Worm (Caenorhabditis elegans): ENCODE measurements around the gene hrpu-1.

DNA sequence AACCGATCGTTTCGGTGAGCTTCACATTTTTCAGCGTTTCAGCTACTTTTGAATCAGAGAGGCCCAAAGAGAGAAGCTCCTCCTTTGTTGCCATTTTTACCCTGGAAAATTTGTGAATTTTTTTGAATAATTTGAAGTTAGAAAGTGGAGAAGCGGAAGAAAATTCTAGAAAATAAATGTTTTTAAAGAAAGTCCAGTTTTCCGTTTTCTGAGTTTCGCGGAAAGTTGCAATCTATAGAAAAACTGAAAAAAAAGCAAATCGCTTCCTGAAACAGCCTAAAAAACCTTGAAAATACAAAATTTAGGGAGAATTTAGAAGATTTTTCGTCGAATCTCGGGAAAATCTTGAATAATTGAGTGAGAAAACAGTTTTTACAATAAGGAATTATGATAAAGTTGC lies 26.3 kb upstream of the hrpu-1 start, which contains the start of gene qars-1:
- TF ChIP-seq nhr-76 (tag; optimal IDR thresholded peaks at IDR 0.05) (no peak), tbx-2 (tag; optimal IDR thresholded peaks at IDR 0.05) (no peak), nhr-12 (tag; optimal IDR thresholded peaks at IDR 0.05) (no peak), nhr-77 (tag; optimal IDR thresholded peaks at IDR 0.05) (no peak), nhr-28 (tag; optimal IDR thresholded peaks at IDR 0.05) (no peak), elt-1 (tag; optimal IDR thresholded peaks at IDR 0.05) (no peak), unc-62 (GFP tag; optimal IDR thresholded peaks at IDR 0.05) (no peak), ztf-4 (tag; optimal IDR thresholded peaks at IDR 0.05) (no peak), skn-1 (tag; optimal IDR thresholded peaks at IDR 0.05) (no peak), zag-1 (tag; optimal IDR thresholded peaks at IDR 0.05) (no peak)

Data from whole organism, L3 larva.